Worm (Caenorhabditis elegans): ENCODE measurements around the gene fbxb-90.

DNA sequence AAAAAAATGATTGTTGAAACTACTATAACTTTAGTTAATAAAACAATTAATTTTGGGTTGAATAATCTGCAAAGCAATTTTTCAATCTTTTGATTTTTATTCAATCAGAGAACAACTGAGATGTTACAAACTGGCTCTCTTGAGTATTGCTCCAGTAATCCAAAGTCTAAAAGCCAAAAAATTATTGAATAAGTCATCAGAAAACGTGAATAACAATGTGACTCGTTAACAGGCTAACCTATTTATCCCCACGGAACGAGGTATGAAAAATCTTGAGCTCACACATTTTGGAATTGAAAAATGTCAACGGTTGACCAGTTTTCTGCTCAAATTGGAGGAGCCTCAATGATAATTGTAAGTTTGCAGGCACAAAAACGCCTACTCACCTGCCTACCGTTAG lies 8.9 kb upstream of the fbxb-90 start, which contains the start of gene srx-111:
- TF ChIP-seq eyg-1 (tag; optimal IDR thresholded peaks at IDR 0.05) (no peak), pqm-1 (tag; optimal IDR thresholded peaks at IDR 0.05) (no peak), ama-1 (optimal IDR thresholded peaks at IDR 0.05) (no peak), zip-5 (tag; optimal IDR thresholded peaks at IDR 0.05) (no peak), unc-55 (GFP tag; optimal IDR thresholded peaks at IDR 0.05) (no peak), tbx-2 (tag; optimal IDR thresholded peaks at IDR 0.05) (no peak), odd-2 (tag; optimal IDR thresholded peaks at IDR 0.05) (no peak), sox-2 (GFP tag; IDR thresholded peaks at IDR 0.05) (no peak), ceh-9 (tag; optimal IDR thresholded peaks at IDR 0.05) (no peak), fkh-10 (GFP tag; optimal IDR thresholded peaks at IDR 0.05) (no peak), ets-4 (tag; optimal IDR thresholded peaks at IDR 0.05) (no peak)

All from whole organism, late embryonic.